Fruit fly (Drosophila melanogaster): ENCODE results near the gene CG18666.

Gene CG18666

dm6 chr2L:11016695-11017094 lies 17.9 kb upstream of the CG18666 start, which contains the start of gene CG14913:
Gene CG14913 (plus strand): TSS chr2L:11016995.
- no peak for TF ChIP-seq Myc (optimal IDR thresholded peaks at IDR 0.05)
- no peak for TF ChIP-seq ttk (optimal IDR thresholded peaks at IDR 0.05)
- no peak for TF ChIP-seq insv (optimal IDR thresholded peaks at IDR 0.05)
- TF ChIP-seq Sin3A (optimal IDR thresholded peaks at IDR 0.05) = no peak
- no peak for TF ChIP-seq psq (optimal IDR thresholded peaks at IDR 0.05)
- no peak for TF ChIP-seq h (optimal IDR thresholded peaks at IDR 0.05)

dm6 chr2L:11021606-11022005 lies 13.0 kb upstream of the CG18666 start:
- no peak for TF ChIP-seq psq (optimal IDR thresholded peaks at IDR 0.05)
- no peak for TF ChIP-seq ttk (optimal IDR thresholded peaks at IDR 0.05)
- no peak for TF ChIP-seq insv (optimal IDR thresholded peaks at IDR 0.05)
- TF ChIP-seq Myc (optimal IDR thresholded peaks at IDR 0.05) = no peak
- TF ChIP-seq h (optimal IDR thresholded peaks at IDR 0.05) = no peak
- TF ChIP-seq Sin3A (optimal IDR thresholded peaks at IDR 0.05) = no peak

DNA sequence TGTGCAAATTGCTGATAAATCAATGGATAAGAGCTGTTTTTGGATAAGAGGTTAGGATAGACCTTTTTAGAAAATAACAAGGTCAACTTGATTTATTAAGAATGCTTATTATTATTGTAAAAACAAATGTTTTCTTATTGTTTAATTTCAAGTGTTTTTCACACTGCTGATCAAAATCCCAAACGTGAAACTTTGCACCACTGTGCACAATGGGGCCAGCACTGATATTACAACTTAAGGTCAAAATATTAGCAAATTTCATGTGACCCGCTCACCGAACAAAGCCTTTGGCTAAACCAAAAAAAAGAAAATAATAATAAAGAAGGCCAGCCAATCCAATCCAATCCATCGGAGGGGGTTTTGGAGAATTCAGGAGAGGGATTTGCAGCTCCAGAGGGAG lies 11.8 kb upstream of the CG18666 start:
- no peak for TF ChIP-seq h (optimal IDR thresholded peaks at IDR 0.05)
- TF ChIP-seq insv (optimal IDR thresholded peaks at IDR 0.05) = no peak
- TF ChIP-seq Myc (optimal IDR thresholded peaks at IDR 0.05) = no peak
- no peak for TF ChIP-seq Sin3A (optimal IDR thresholded peaks at IDR 0.05)
- no peak for TF ChIP-seq ttk (optimal IDR thresholded peaks at IDR 0.05)
- TF ChIP-seq psq (optimal IDR thresholded peaks at IDR 0.05) = no peak

- TF ChIP-seq psq (optimal IDR thresholded peaks at IDR 0.05) (no peak), insv (optimal IDR thresholded peaks at IDR 0.05) (no peak), Myc (optimal IDR thresholded peaks at IDR 0.05) (no peak), Sin3A (optimal IDR thresholded peaks at IDR 0.05) (no peak), h (optimal IDR thresholded peaks at IDR 0.05) (no peak), ttk (optimal IDR thresholded peaks at IDR 0.05) (no peak)
Observed at dm6 chr2L:11023875-11024274, 10.7 kb upstream of the CG18666 start.

dm6 chr2L:11027213-11027612 lies 7.4 kb upstream of the CG18666 start:
- TF ChIP-seq ttk (optimal IDR thresholded peaks at IDR 0.05) = no peak
- TF ChIP-seq Myc (optimal IDR thresholded peaks at IDR 0.05) = no peak
- no peak for TF ChIP-seq Sin3A (optimal IDR thresholded peaks at IDR 0.05)
- no peak for TF ChIP-seq insv (optimal IDR thresholded peaks at IDR 0.05)
- TF ChIP-seq h (optimal IDR thresholded peaks at IDR 0.05) = no peak
- no peak for TF ChIP-seq psq (optimal IDR thresholded peaks at IDR 0.05)

dm6 chr2L:11027825-11028496 lies 6.6 kb upstream of the CG18666 start:
- TF ChIP-seq Myc (optimal IDR thresholded peaks at IDR 0.05) (no peak), h (optimal IDR thresholded peaks at IDR 0.05) (no peak), psq (optimal IDR thresholded peaks at IDR 0.05) (no peak)

- no peak for TF ChIP-seq h (optimal IDR thresholded peaks at IDR 0.05)
- no peak for TF ChIP-seq insv (optimal IDR thresholded peaks at IDR 0.05)
- TF ChIP-seq Sin3A (optimal IDR thresholded peaks at IDR 0.05) = no peak
- no peak for TF ChIP-seq psq (optimal IDR thresholded peaks at IDR 0.05)
- TF ChIP-seq ttk (optimal IDR thresholded peaks at IDR 0.05) = no peak
- TF ChIP-seq Myc (optimal IDR thresholded peaks at IDR 0.05) = no peak
Observed at dm6 chr2L:11032285-11032970, 2.2 kb upstream of the CG18666 start.

- TF ChIP-seq ttk (optimal IDR thresholded peaks at IDR 0.05) (no peak), insv (optimal IDR thresholded peaks at IDR 0.05) (no peak)
Observed at dm6 chr2L:11037583-11038517, 3.3 kb downstream of the CG18666 start.

DNA sequence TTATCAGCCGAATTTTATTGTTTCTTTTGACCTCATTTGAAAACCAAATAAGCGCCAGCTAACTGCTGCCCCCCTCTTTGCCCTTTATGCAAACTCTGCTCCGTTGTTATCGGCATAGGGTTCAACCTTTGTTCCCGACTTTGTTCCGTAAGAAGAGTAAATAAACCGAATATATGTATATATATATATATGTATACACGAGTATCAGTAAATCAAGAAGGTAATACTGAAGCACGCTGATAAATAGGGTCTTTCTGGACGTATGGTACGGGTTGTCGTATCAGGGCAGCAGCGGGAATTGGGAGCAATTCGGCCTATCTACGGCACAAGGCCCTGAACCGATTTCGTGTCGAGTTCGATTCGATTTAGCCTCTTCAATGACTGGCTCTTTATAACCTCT lies 4.3 kb downstream of the CG18666 start:
- TF ChIP-seq h (optimal IDR thresholded peaks at IDR 0.05) (no peak), psq (optimal IDR thresholded peaks at IDR 0.05) (no peak), Sin3A (optimal IDR thresholded peaks at IDR 0.05) (no peak), Myc (optimal IDR thresholded peaks at IDR 0.05) (no peak), ttk (optimal IDR thresholded peaks at IDR 0.05) (no peak), insv (optimal IDR thresholded peaks at IDR 0.05) (no peak)

DNA sequence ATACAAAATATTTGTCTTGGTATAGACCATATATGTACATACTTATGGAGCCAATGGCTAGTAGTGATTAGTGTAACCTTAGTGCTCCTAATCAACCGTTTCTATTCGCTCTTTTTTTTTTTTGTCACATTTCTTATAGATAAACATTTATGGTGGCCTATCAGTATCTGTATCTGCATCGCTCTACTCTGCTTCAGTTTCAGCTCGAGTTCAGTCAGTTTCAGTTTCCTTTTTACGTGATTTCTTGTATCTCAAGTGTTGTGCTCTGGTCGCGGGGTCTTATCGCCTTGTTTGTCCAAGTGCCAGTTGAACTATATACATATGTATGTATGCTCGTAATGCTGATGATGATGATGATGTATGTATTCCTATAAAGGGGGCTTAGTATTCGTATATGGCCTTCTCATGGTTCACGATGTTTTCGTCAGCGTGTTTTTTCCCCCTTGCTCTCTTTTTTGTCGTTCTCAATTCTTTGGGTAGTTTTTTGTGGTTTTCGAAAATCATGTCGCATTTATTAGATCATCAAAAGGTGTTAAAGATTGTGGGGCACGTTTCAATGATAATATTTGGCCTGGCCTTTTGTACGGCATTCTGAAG lies 5.1 kb downstream of the CG18666 start:
- TF ChIP-seq Sin3A (optimal IDR thresholded peaks at IDR 0.05) = no peak

DNA sequence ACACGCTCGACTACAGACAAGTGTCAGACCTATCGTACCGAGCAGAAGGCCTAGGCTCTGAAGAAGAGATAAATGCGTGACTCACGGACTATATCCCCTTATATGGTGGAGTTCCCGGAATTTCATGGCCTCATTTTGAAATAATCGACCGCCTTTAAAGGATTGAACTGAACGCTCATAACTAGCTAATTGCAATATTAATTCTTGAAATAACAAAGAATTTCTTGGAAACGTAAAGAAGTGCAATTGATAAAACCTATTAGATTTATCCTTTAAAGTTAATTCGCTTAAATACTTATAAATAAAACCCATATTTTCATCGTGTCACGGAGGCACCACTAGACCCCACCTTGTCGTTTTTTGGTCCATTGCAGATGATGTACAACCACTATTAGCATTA lies 6.5 kb downstream of the CG18666 start:
- no peak for TF ChIP-seq Myc (optimal IDR thresholded peaks at IDR 0.05)
- no peak for TF ChIP-seq insv (optimal IDR thresholded peaks at IDR 0.05)
- no peak for TF ChIP-seq psq (optimal IDR thresholded peaks at IDR 0.05)
- no peak for TF ChIP-seq Sin3A (optimal IDR thresholded peaks at IDR 0.05)
- TF ChIP-seq h (optimal IDR thresholded peaks at IDR 0.05) = no peak
- no peak for TF ChIP-seq ttk (optimal IDR thresholded peaks at IDR 0.05)

- no peak for TF ChIP-seq psq (optimal IDR thresholded peaks at IDR 0.05)
- no peak for TF ChIP-seq ttk (optimal IDR thresholded peaks at IDR 0.05)
- TF ChIP-seq h (optimal IDR thresholded peaks at IDR 0.05) = no peak
- no peak for TF ChIP-seq Sin3A (optimal IDR thresholded peaks at IDR 0.05)
- TF ChIP-seq Myc (optimal IDR thresholded peaks at IDR 0.05) = no peak
Observed at dm6 chr2L:11041785-11042184, 7.2 kb downstream of the CG18666 start.
